Worm (Caenorhabditis elegans) whole organism, L2 larva: Measurements from ENCODE around the gene nhr-70.

Experiments
- C34F6.9 ChIP-seq: fragments of 150-350 bp; optimal IDR thresholded peaks from 2 replicates; lab custom pipeline; 2014; ENCODE audit warnings: missing biosample characterization, missing genetic modification characterization
- Y55F3AM.14 ChIP-seq: fragments of 200-800 bp; sonication (Bioruptor generic); optimal IDR thresholded peaks from 2 replicates; lab custom pipeline; 2018; ENCODE audit warnings: mild to moderate bottlenecking, missing genetic modification characterization, missing compliant biosample characterization
- ZK546.5 ChIP-seq: sonication (generic microtip); optimal IDR thresholded peaks from 2 replicates; lab custom pipeline; 2017; ENCODE audit warnings: missing biosample characterization, missing genetic modification characterization
- aly-2 ChIP-seq: fragments of 150-350 bp; optimal IDR thresholded peaks from 2 replicates; lab custom pipeline; 2014; ENCODE audit warnings: missing biosample characterization, missing genetic modification characterization
- ama-1 ChIP-seq: fragments of 150-350 bp; optimal IDR thresholded peaks from 2 replicates; lab custom pipeline; 2018; ENCODE audit warnings: inconsistent platforms
- blmp-1 ChIP-seq: sonication (generic microtip); optimal IDR thresholded peaks from 2 replicates; lab custom pipeline; 2017; ENCODE audit warnings: missing genetic modification characterization, mild to moderate bottlenecking, missing compliant biosample characterization, antibody characterized with exemption, moderate library complexity; ENCODE audit not compliant: insufficient read depth
- ceh-16 ChIP-seq: fragments of 150-350 bp; optimal IDR thresholded peaks from 2 replicates; lab custom pipeline; 2014; ENCODE audit warnings: missing biosample characterization, missing genetic modification characterization
- crh-2 ChIP-seq: sonication (generic microtip); optimal IDR thresholded peaks from 2 replicates; lab custom pipeline; 2017; ENCODE audit warnings: missing biosample characterization, missing genetic modification characterization
- dmd-4 ChIP-seq: sonication (generic microtip); optimal IDR thresholded peaks from 2 replicates; lab custom pipeline; 2017; ENCODE audit warnings: missing biosample characterization, missing genetic modification characterization
- elt-3 ChIP-seq: sonication (generic microtip); optimal IDR thresholded peaks from 2 replicates; lab custom pipeline; 2017; ENCODE audit warnings: missing biosample characterization, missing genetic modification characterization
- gmeb-1 ChIP-seq: fragments of 150-350 bp; optimal IDR thresholded peaks from 2 replicates; lab custom pipeline; 2014; ENCODE audit warnings: missing biosample characterization, missing genetic modification characterization
- lin-13 ChIP-seq: fragments of 150-350 bp; optimal IDR thresholded peaks from 2 replicates; lab custom pipeline; 2014; ENCODE audit warnings: missing biosample characterization, missing genetic modification reagents, missing genetic modification characterization
- lin-39 ChIP-seq: fragments of 150-350 bp; optimal IDR thresholded peaks from 2 replicates; lab custom pipeline; 2014; ENCODE audit warnings: missing biosample characterization, missing genetic modification reagents, missing genetic modification characterization
- lsy-2 ChIP-seq, 2 experiments: fragments of 150-350 bp in 1 of 2; sonication (generic microtip) in 1 of 2; optimal IDR thresholded peaks; 2 replicates each; lab custom pipeline; 2014 to 2017; ENCODE audit warnings: missing biosample characterization in 2 of 2, missing genetic modification characterization in 2 of 2
- mab-5 ChIP-seq: fragments of 150-350 bp; optimal IDR thresholded peaks from 2 replicates; lab custom pipeline; 2014; ENCODE audit warnings: missing biosample characterization, missing genetic modification characterization
- mbf-1 ChIP-seq: sonication (generic microtip); optimal IDR thresholded peaks from 2 replicates; lab custom pipeline; 2017; ENCODE audit warnings: missing biosample characterization, missing genetic modification characterization
- mdl-1 ChIP-seq, 2 experiments: fragments of 150-350 bp in 1 of 2; sonication (generic microtip) in 1 of 2; optimal IDR thresholded peaks; 2 replicates each; lab custom pipeline; 2017; ENCODE audit warnings: missing biosample characterization in 2 of 2, missing genetic modification characterization in 2 of 2
- nhr-10 ChIP-seq: sonication (generic microtip); optimal IDR thresholded peaks from 2 replicates; lab custom pipeline; 2017; ENCODE audit warnings: missing biosample characterization, missing genetic modification characterization
- nhr-11 ChIP-seq: fragments of 150-350 bp; optimal IDR thresholded peaks from 2 replicates; lab custom pipeline; 2014; ENCODE audit warnings: missing biosample characterization, missing genetic modification characterization
- nhr-12 ChIP-seq: fragments of 150-350 bp; optimal IDR thresholded peaks from 2 replicates; lab custom pipeline; 2014; ENCODE audit warnings: missing biosample characterization, missing genetic modification characterization
- nhr-129 ChIP-seq: fragments of 150-350 bp; optimal IDR thresholded peaks from 2 replicates; lab custom pipeline; 2014; ENCODE audit warnings: missing biosample characterization, missing genetic modification characterization
- nhr-21 ChIP-seq: fragments of 150-350 bp; optimal IDR thresholded peaks from 2 replicates; lab custom pipeline; 2014; ENCODE audit warnings: missing biosample characterization, missing genetic modification characterization
- nhr-237 ChIP-seq: fragments of 150-350 bp; optimal IDR thresholded peaks from 2 replicates; lab custom pipeline; 2014; ENCODE audit warnings: missing biosample characterization, missing genetic modification characterization
- nhr-25 ChIP-seq: fragments of 150-350 bp; sonication (generic microtip); optimal IDR thresholded peaks from 3 replicates; lab custom pipeline; 2014; ENCODE audit warnings: missing biosample characterization, missing genetic modification characterization
- nhr-6 ChIP-seq: fragments of 150-350 bp; optimal IDR thresholded peaks from 2 replicates; lab custom pipeline; 2014; ENCODE audit warnings: missing biosample characterization, missing genetic modification characterization
- sem-4 ChIP-seq: fragments of 150-350 bp; optimal IDR thresholded peaks from 2 replicates; lab custom pipeline; 2014; ENCODE audit warnings: missing biosample characterization, missing genetic modification reagents, missing genetic modification characterization
- skn-1 ChIP-seq: sonication (generic microtip); optimal IDR thresholded peaks from 2 replicates; lab custom pipeline; 2017; ENCODE audit warnings: missing biosample characterization, missing genetic modification characterization
- sma-3 ChIP-seq: sonication (generic microtip); optimal IDR thresholded peaks from 2 replicates; lab custom pipeline; 2016; ENCODE audit warnings: missing genetic modification reagents, missing genetic modification characterization, missing compliant biosample characterization
- sma-9 ChIP-seq, 2 experiments: fragments of 150-350 bp in 1 of 2; sonication (generic microtip) in 1 of 2; optimal IDR thresholded peaks; 2 replicates each; lab custom pipeline; 2014 to 2016; ENCODE audit warnings: missing genetic modification characterization in 2 of 2, mild to moderate bottlenecking in 1 of 2, missing biosample characterization in 1 of 2, missing compliant biosample characterization in 1 of 2, missing genetic modification reagents in 1 of 2, moderate library complexity in 1 of 2
- snpc-4 ChIP-seq: fragments of 150-350 bp; optimal IDR thresholded peaks from 2 replicates; lab custom pipeline; 2014; ENCODE audit warnings: missing biosample characterization, missing genetic modification characterization
- unc-62 ChIP-seq: fragments of 150-350 bp; optimal IDR thresholded peaks from 2 replicates; lab custom pipeline; 2014; ENCODE audit warnings: missing biosample characterization, missing genetic modification reagents, missing genetic modification characterization
- zag-1 ChIP-seq: fragments of 150-350 bp; optimal IDR thresholded peaks from 2 replicates; lab custom pipeline; 2014; ENCODE audit warnings: missing biosample characterization, missing genetic modification characterization
- ztf-1 ChIP-seq: fragments of 200-800 bp; sonication (Bioruptor generic); conservative IDR thresholded peaks from 2 replicates; pipeline ENCODE4 v1.3.6; 2022; ENCODE audit warnings: missing genetic modification characterization, missing compliant biosample characterization
- ztf-11 ChIP-seq: sonication (generic microtip); optimal IDR thresholded peaks from 2 replicates; lab custom pipeline; 2017; ENCODE audit warnings: missing biosample characterization, missing genetic modification characterization
- ztf-4 ChIP-seq: fragments of 150-350 bp; optimal IDR thresholded peaks from 2 replicates; lab custom pipeline; 2014; ENCODE audit warnings: missing biosample characterization, missing genetic modification characterization

nhr-70 gene

DNA sequence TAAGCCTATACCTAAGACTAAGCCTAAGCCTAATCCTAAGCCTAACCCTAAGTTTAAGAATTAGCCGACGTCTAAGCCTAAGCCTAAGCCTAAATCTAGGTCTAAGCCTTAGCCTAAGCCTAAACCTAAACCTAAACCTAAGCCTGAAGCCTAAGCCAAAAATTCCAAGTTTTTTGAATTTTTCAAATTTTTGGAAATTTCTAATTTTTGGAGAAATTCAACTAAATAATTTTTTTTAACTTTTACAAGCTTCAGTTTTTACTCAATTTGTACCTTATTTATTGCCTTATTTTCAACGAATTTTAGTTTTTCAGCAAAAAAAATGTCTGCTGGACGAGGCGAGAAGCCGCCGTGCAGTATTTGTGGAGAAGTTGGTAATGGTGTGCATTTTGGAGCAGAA, at the start of gene nhr-70:
Gene nhr-70 (plus strand): TSS at position 301 of the 400 bp plus-strand sequence.
- TF ChIP-seq Y55F3AM.14 (GFP tag; lab: Kevin White, UChicago) (no peak), skn-1 (tag; lab: Kevin White, UChicago) (no peak)
- TF ChIP-seq, all 48 proteins: peak for 0

DNA sequence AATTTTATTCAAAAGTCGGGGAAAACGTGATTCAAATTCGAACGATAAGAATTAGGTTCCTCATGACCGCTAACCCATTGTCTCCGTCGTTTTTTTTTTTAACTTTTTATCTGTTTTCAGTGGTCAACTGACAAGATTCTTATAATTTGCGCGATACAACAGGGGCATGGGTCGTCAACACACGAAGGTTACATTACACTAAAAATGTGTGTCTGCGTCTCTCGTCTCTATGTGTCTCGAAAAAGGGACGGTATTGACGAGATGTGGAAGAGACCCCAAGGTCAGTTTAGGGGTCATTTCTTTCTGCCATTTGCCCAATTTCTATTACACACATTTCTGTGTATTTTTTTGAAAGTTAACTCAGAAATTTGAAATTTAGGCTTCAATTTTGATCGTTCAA, 46.9 kb upstream of the nhr-70 start:
- TF ChIP-seq lin-39 (no peak), nhr-25 (peak; percentile 77), ZK546.5 (tag; lab: Kevin White, UChicago) (no peak), ztf-1 (GFP tag; lab: Robert Waterston, UW) (no peak), ztf-11 (tag; lab: Kevin White, UChicago) (no peak), gmeb-1 (tag; lab: Kevin White, UChicago) (no peak), skn-1 (tag; lab: Kevin White, UChicago) (no peak), unc-62 (no peak), nhr-11 (tag; lab: Kevin White, UChicago) (no peak), nhr-10 (tag; lab: Kevin White, UChicago) (no peak), sma-3 (GFP tag; lab: Kevin White, UChicago) (no peak), mab-5 (tag; lab: Kevin White, UChicago) (no peak), aly-2 (tag; lab: Kevin White, UChicago) (no peak), blmp-1 (tag; lab: Kevin White, UChicago) (peak; percentile 28), ceh-16 (tag; lab: Kevin White, UChicago) (no peak), sma-9 (GFP tag; optimal IDR thresholded peaks at IDR 0.05; lab: Kevin White, UChicago) (no peak), sma-9 (tag; optimal IDR thresholded peaks at IDR 0.05; lab: Kevin White, UChicago) (no peak), zag-1 (tag; lab: Kevin White, UChicago) (no peak), crh-2 (tag; lab: Kevin White, UChicago) (peak; percentile 2), lsy-2 (tag; optimal IDR thresholded peaks at IDR 0.05; lab: Kevin White, UChicago) (no peak), elt-3 (tag; lab: Kevin White, UChicago) (no peak), nhr-237 (tag; lab: Kevin White, UChicago) (no peak), C34F6.9 (no peak), snpc-4 (tag; lab: Kevin White, UChicago) (no peak), sem-4 (tag; lab: Kevin White, UChicago) (no peak), dmd-4 (tag; lab: Kevin White, UChicago) (no peak), nhr-129 (tag; lab: Kevin White, UChicago) (peak; percentile 9), ama-1 (lab: Kevin White, UChicago) (no peak), lin-13 (peak; percentile 9), nhr-21 (tag; lab: Kevin White, UChicago) (no peak)

DNA sequence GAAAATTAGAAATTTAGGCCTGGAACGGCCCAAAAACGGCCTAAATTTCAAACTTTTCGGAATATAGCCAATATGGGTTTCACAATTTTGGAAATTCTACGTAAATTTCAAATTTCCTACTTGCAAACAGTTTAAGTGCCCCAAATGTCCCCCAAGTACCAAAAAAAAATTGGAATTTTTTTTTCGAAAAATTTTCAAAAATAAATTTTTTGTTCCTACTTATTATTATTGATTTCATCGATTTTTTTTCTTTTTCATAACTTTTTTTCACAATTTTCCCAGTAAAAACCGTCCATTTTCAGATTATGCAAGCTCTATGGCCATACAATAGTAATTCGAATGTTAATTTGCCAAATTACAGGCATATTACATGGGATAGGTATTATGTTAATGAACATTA, 44.9 kb upstream of the nhr-70 start, which contains the start of gene Y51A2D.21:
Gene Y51A2D.21 (plus strand): TSS at position 301 of the 400 bp plus-strand sequence.
- TF ChIP-seq ztf-4 (no peak), nhr-6 (no peak), nhr-10 (tag; lab: Kevin White, UChicago) (no peak), nhr-129 (tag; lab: Kevin White, UChicago) (no peak), ceh-16 (tag; lab: Kevin White, UChicago) (no peak), nhr-25 (no peak), mdl-1 (tag; optimal IDR thresholded peaks at IDR 0.05; lab: Kevin White, UChicago) (no peak), mbf-1 (tag; lab: Kevin White, UChicago) (no peak), aly-2 (tag; lab: Kevin White, UChicago) (no peak), sma-9 (GFP tag; optimal IDR thresholded peaks at IDR 0.05; lab: Kevin White, UChicago) (no peak), sma-9 (tag; optimal IDR thresholded peaks at IDR 0.05; lab: Kevin White, UChicago) (no peak)
- TF ChIP-seq, all 48 proteins: peak for 0

DNA sequence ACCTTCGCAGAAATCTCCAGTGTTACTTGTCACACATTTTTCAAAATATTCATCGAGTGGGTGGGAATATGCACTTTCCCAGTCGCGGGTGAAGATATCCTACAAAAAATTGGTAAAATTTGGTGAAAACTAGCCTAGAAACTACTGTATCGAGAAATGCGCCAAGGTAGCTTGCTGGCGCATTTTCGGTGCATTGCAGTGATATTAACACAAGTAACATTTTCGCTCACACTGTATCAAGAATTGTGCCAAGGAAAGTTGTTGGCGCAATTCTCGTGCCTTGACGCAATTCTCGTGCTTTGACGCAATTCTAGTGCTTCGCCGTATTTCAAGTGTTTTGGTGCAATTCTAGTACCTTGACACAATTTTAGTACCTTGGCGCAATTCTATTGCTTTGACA, 43.2 kb upstream of the nhr-70 start:
- TF ChIP-seq ztf-1 (GFP tag; lab: Robert Waterston, UW), result 0 out of 2 replicates have a peak, but pooled peaks have one; percentile 16
- TF ChIP-seq nhr-12 (tag; lab: Kevin White, UChicago), result no peak
- peak; percentile 60 for TF ChIP-seq Y55F3AM.14 (GFP tag; lab: Kevin White, UChicago)
- TF ChIP-seq lin-13, result peak; percentile 54
- TF ChIP-seq nhr-25, result peak; percentile 63
- TF ChIP-seq lsy-2 (tag; optimal IDR thresholded peaks at IDR 0.05; lab: Kevin White, UChicago), result peak; percentile 26 to 32
